Fruit fly (Drosophila melanogaster) whole organism, embryonic: ENCODE results near the gene RhoBTB.

Experiments used
- CG14667 ChIP-seq: fragments of 200-800 bp; sonication (Bioruptor generic); IDR thresholded peaks from 2 replicates; pipeline ENCODE4 v1.3.6; 2022; ENCODE audit warnings: missing biosample characterization, missing genetic modification characterization
- CG16779 ChIP-seq: fragments of 200-800 bp; sonication (Bioruptor generic); IDR thresholded peaks from 2 replicates; pipeline ENCODE4 v1.3.6; 2022; ENCODE audit warnings: missing biosample characterization, missing genetic modification characterization
- CG3995 ChIP-seq: fragments of 200-800 bp; sonication (Bioruptor generic); optimal IDR thresholded peaks from 3 replicates; lab custom pipeline; 2016; ENCODE audit warnings: missing biosample characterization, missing genetic modification characterization
- MESR4 ChIP-seq: fragments of 200-800 bp; sonication (Bioruptor generic); optimal IDR thresholded peaks from 2 replicates; lab custom pipeline; 2018; ENCODE audit warnings: missing biosample characterization, mild to moderate bottlenecking, missing genetic modification characterization, moderate library complexity
- fd96Cb ChIP-seq: fragments of 200-800 bp; sonication (Bioruptor generic); optimal IDR thresholded peaks from 2 replicates; lab custom pipeline; 2018; ENCODE audit warnings: missing biosample characterization, mild to moderate bottlenecking, missing genetic modification characterization, moderate library complexity

dm6 chr3L:20396047-20396446 is 20.0 kb downstream of the RhoBTB start:
- TF ChIP-seq fd96Cb (no peak), MESR4 (GFP tag; lab: Kevin White, UChicago) (no peak), CG14667 (GFP tag; lab: Robert Waterston, UW) (no peak), CG16779 (GFP tag; lab: Robert Waterston, UW) (no peak), CG3995 (no peak)
